Worm (Caenorhabditis elegans) whole organism, mixed stage, embryonic: ENCODE results near the gene kmo-2.

Experiments
- cnd-1 ChIP-seq: fragments of 200-800 bp; sonication (Bioruptor generic); optimal IDR thresholded peaks from 2 replicates; lab custom pipeline; 2018; ENCODE audit warnings: mild to moderate bottlenecking, missing genetic modification characterization, missing compliant biosample characterization
- nhr-2 ChIP-seq: fragments of 150-350 bp; optimal IDR thresholded peaks from 2 replicates; lab custom pipeline; 2014; ENCODE audit warnings: missing biosample characterization, missing genetic modification characterization
- nhr-237 ChIP-seq: fragments of 150-350 bp; optimal IDR thresholded peaks from 2 replicates; lab custom pipeline; 2014; ENCODE audit warnings: missing biosample characterization, missing genetic modification characterization
- nhr-76 ChIP-seq: sonication (generic microtip); optimal IDR thresholded peaks from 2 replicates; lab custom pipeline; 2017; ENCODE audit warnings: missing biosample characterization, missing genetic modification characterization
- snpc-4 ChIP-seq: fragments of 150-350 bp; optimal IDR thresholded peaks from 2 replicates; lab custom pipeline; 2014; ENCODE audit warnings: missing biosample characterization, missing genetic modification characterization

ce11 chrV:12063036-12063435 is 5.3 kb downstream of the kmo-2 start, which contains the start of gene clh-6:
- no peak for TF ChIP-seq cnd-1 (tag; lab: Kevin White, UChicago)
- TF ChIP-seq snpc-4 (tag; lab: Kevin White, UChicago): no peak
- no peak for TF ChIP-seq nhr-237
- TF ChIP-seq nhr-76 (tag; lab: Kevin White, UChicago): no peak
- TF ChIP-seq nhr-2 (tag; lab: Kevin White, UChicago): no peak
